Fruit fly (Drosophila melanogaster): ENCODE measurements around the gene kug.

DNA sequence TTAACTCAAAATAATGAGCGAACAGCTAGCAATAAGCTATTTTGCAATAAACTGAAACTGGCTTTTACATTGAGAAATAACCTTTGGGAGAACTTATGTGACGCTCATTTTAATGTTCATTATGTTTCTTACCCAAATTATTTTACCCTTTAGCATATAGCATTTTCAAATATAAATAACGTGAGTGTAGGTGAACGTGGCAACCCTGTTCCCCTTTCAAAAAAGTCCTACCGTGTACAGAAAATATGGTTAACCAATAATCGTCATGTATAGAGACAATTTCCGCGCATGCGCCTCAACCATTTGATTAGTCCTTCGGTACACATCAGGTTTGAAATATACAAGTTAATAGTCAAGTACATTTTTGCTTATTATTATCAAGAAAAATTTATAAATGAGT is 11.1 kb upstream of the kug start:
- TF ChIP-seq spab (GFP tag; optimal IDR thresholded peaks at IDR 0.05) (no peak), CG3032 (tag; optimal IDR thresholded peaks at IDR 0.05) (no peak), eg (GFP tag; IDR thresholded peaks at IDR 0.05) (no peak), dsx (GFP tag; optimal IDR thresholded peaks at IDR 0.05; ENCODE audit: poor library complexity, severe bottlenecking) (no peak), Smox (GFP tag; optimal IDR thresholded peaks at IDR 0.05) (no peak), Eip93F (GFP tag; optimal IDR thresholded peaks at IDR 0.05) (no peak), CG6163 (GFP tag; IDR thresholded peaks at IDR 0.05) (no peak), Hr39 (GFP tag; optimal IDR thresholded peaks at IDR 0.05) (no peak), Lpt (GFP tag; optimal IDR thresholded peaks at IDR 0.05) (no peak), fd85E (GFP tag; optimal IDR thresholded peaks at IDR 0.05) (no peak), CG32006 (GFP tag; optimal IDR thresholded peaks at IDR 0.05) (no peak), OdsH (GFP tag; optimal IDR thresholded peaks at IDR 0.05) (no peak), Hr4 (GFP tag; optimal IDR thresholded peaks at IDR 0.05) (no peak)

Data from whole organism, prepupa.